Worm (Caenorhabditis elegans): ENCODE results near the gene F18A12.2.
"Not testable (repeated sequence)": the region's sequence is repeated elsewhere in the genome, so short reads cannot be mapped to it uniquely, and the experiment has no call there.

Gene F18A12.2

ce11 chrII:3448776-3449280 is 34.2 kb downstream of the F18A12.2 start, which contains the start of gene C16C8.25:
TSS of gene C16C8.25 (plus strand) at chrII:3449230.
- TF ChIP-seq zip-5 (tag; optimal IDR thresholded peaks at IDR 0.05): no peak
- no peak for TF ChIP-seq hlh-13 (GFP tag; optimal IDR thresholded peaks at IDR 0.05)
- no peak for TF ChIP-seq sox-2 (GFP tag; IDR thresholded peaks at IDR 0.05)
- TF ChIP-seq hlh-8 (tag; optimal IDR thresholded peaks at IDR 0.05): no peak
- TF ChIP-seq ceh-31 (tag; optimal IDR thresholded peaks at IDR 0.05): no peak
- TF ChIP-seq madf-2 (tag; optimal IDR thresholded peaks at IDR 0.05): no peak
- no peak for TF ChIP-seq odd-2 (tag; optimal IDR thresholded peaks at IDR 0.05)

- TF ChIP-seq T23F11.4 (GFP tag; optimal IDR thresholded peaks at IDR 0.05); pqm-1 (tag; optimal IDR thresholded peaks at IDR 0.05); sox-4 (tag; optimal IDR thresholded peaks at IDR 0.05): not testable (repeated sequence)
These were observed 34.9 kb downstream of the F18A12.2 start, which contains the start of gene C16C8.14 for ce11 chrII:3449514-3449913. TSS of gene C16C8.14 (plus strand) at chrII:3449814.

- TF ChIP-seq unc-42 (tag; optimal IDR thresholded peaks at IDR 0.05) (no peak), mec-3 (tag; optimal IDR thresholded peaks at IDR 0.05; ENCODE audit: borderline replicate concordance) (no peak), ets-4 (tag; optimal IDR thresholded peaks at IDR 0.05) (no peak), fkh-10 (GFP tag; optimal IDR thresholded peaks at IDR 0.05) (no peak), ceh-18 (tag; optimal IDR thresholded peaks at IDR 0.05) (no peak), pag-3 (tag; optimal IDR thresholded peaks at IDR 0.05; ENCODE audit: borderline replicate concordance) (no peak), ceh-45 (GFP tag; IDR thresholded peaks at IDR 0.05) (no peak), hlh-6 (tag; optimal IDR thresholded peaks at IDR 0.05) (no peak), C08G9.2 (tag; optimal IDR thresholded peaks at IDR 0.05) (no peak), nhr-232 (tag; optimal IDR thresholded peaks at IDR 0.05) (no peak), pha-2 (tag; optimal IDR thresholded peaks at IDR 0.05) (no peak), elt-4 (tag; optimal IDR thresholded peaks at IDR 0.05) (no peak), ceh-14 (tag; optimal IDR thresholded peaks at IDR 0.05) (no peak)
These were observed 37.8 kb downstream of the F18A12.2 start, which contains the start of gene C16C8.12 for ce11 chrII:3452421-3452820. TSS of gene C16C8.12 (plus strand) at chrII:3452721.

- TF ChIP-seq F13H6.1 (tag; optimal IDR thresholded peaks at IDR 0.05): no peak
These were observed 38.9 kb downstream of the F18A12.2 start, which contains the start of gene C16C8.11 for ce11 chrII:3453521-3453920. TSS of gene C16C8.11 (plus strand) at chrII:3453708.

- TF ChIP-seq hlh-30 (tag; optimal IDR thresholded peaks at IDR 0.05; ENCODE audit: insufficient read depth) (no peak), ceh-2 (tag; optimal IDR thresholded peaks at IDR 0.05) (no peak), mec-3 (tag; optimal IDR thresholded peaks at IDR 0.05; ENCODE audit: borderline replicate concordance) (no peak), ceh-22 (tag; optimal IDR thresholded peaks at IDR 0.05) (no peak), sdc-2 (tag; optimal IDR thresholded peaks at IDR 0.05) (no peak), hlh-13 (GFP tag; optimal IDR thresholded peaks at IDR 0.05) (no peak), madf-2 (tag; optimal IDR thresholded peaks at IDR 0.05) (no peak), sox-4 (tag; optimal IDR thresholded peaks at IDR 0.05) (no peak), T23F11.4 (GFP tag; optimal IDR thresholded peaks at IDR 0.05) (no peak), ceh-19 (GFP tag; optimal IDR thresholded peaks at IDR 0.05) (no peak), ceh-45 (GFP tag; IDR thresholded peaks at IDR 0.05) (no peak), nhr-232 (tag; optimal IDR thresholded peaks at IDR 0.05) (no peak), hlh-8 (tag; optimal IDR thresholded peaks at IDR 0.05) (no peak), pax-1 (tag; optimal IDR thresholded peaks at IDR 0.05) (no peak), pag-3 (tag; optimal IDR thresholded peaks at IDR 0.05; ENCODE audit: borderline replicate concordance) (no peak)
These were observed 43.5 kb downstream of the F18A12.2 start, which contains the start of the genes C16C8.26 and C16C8.19 for ce11 chrII:3458209-3458608. TSS of gene C16C8.26 (minus strand) at chrII:3458309. TSS of gene C16C8.19 (plus strand) at chrII:3458487.

ce11 chrII:3459199-3459598 is 44.5 kb downstream of the F18A12.2 start:
- peak; percentile 79 for TF ChIP-seq dve-1 (tag; optimal IDR thresholded peaks at IDR 0.05)
- no peak for TF ChIP-seq K02D7.2 (tag; optimal IDR thresholded peaks at IDR 0.05)
- TF ChIP-seq ahr-1 (tag; optimal IDR thresholded peaks at IDR 0.05): no peak
